Fruit fly (Drosophila melanogaster): ENCODE results near the gene Ing3.

Gene Ing3

DNA sequence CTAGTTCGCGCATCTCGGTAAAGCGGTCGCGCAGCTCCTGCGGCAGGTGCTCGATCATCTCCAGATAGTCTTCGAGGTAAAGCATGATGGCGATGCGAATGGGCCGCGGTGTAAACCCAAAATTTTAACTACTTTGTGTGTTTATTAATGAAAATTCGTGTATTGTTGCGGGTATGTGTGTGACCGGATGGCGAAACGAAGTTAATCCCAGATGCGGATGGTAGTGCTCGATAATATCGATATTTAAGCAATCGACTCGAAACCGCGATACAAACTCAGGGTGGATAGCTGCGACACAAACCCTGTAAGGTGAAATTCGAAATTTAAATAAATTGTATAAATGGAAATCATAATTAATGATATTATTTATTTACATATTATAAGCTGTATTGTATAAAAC, at the start of gene Ing3:
TSS of gene Ing3 (minus strand) at position 213 of the 400 bp plus-strand sequence.
- no peak for TF ChIP-seq CG17801 (GFP tag; optimal IDR thresholded peaks at IDR 0.05; ENCODE audit: partially characterized antibody)

DNA sequence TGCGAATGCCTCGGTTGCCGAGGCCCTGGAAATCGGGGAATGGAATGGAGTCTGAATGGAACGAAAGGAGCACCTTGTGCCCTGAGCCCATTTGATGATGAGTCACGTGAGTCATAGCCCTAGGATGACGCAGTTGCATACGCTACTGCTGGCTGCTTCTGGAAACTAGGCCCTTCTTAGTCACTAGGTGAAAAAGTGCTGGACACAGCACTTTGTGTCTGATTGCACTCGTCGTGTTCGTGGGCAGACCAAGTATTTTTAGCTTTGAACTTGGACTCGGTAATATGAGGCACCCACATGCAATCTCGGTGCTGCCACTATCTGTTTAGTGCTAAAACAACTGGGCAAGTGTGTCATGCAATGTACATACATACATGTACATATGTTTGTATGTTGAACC, 49.4 kb upstream of the Ing3 start:
- TF ChIP-seq CG17801 (GFP tag; optimal IDR thresholded peaks at IDR 0.05; ENCODE audit: partially characterized antibody) = no peak

- TF ChIP-seq CG17801 (GFP tag; optimal IDR thresholded peaks at IDR 0.05; ENCODE audit: partially characterized antibody) = no peak
Measured at dm6 chrX:18701752-18702151, 48.9 kb upstream of the Ing3 start.

dm6 chrX:18700586-18700985, 47.7 kb upstream of the Ing3 start:
- no peak for TF ChIP-seq CG17801 (GFP tag; optimal IDR thresholded peaks at IDR 0.05; ENCODE audit: partially characterized antibody)

dm6 chrX:18699268-18700140, 46.6 kb upstream of the Ing3 start:
- TF ChIP-seq CG17801 (GFP tag; optimal IDR thresholded peaks at IDR 0.05; ENCODE audit: partially characterized antibody) = no peak

DNA sequence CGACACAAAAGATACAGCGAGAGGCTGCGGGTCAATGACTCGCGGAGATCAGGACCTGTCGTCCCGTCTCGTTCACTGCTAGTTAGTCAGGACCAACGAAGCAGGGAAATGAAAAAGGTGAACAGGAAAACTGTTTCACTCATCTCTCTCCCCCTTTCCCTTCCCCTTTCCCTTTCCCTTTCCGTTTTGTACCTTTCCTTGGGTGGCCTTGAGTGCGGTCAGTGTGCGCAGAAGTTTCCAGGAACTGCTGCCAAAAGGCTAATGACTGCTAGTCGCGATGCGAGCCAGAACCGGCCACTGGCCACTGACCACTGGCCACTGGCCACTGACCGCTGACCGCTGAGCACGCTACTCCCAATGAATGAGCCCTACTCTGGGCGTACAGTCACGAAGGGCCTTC, 42.7 kb upstream of the Ing3 start:
- TF ChIP-seq CG17801 (GFP tag; optimal IDR thresholded peaks at IDR 0.05; ENCODE audit: partially characterized antibody) = no peak

DNA sequence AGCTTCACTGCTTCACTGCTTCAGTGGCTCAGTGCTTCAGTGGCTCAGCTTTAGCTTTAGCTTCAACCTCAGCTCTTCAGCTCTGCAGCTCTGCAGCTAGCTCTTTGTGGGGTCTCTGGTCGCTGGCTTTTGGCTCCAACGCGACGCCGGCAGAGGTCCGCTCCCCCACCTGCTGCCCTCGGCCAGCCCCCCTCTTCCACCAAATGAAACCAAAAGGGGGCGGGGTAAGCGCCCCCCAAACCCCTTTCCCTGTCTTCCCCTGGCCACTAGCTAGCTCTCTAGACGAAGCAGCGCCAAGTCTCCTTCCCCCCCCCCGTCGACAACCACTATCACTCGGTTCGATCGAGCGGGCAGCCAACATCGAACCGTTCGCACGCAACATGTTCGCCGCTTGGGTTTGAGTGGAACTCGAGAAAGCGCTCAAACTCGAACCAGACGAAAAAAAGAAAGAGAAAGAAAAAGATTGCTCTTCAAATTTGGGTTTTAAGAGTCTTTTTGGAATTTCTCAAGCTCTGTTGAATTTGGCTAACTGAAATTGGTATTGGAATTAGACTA, 40.1 kb upstream of the Ing3 start, which contains the start of gene Cyp18a1:
TSS of gene Cyp18a1 (minus strand) at position 95 of the 555 bp plus-strand sequence.
- TF ChIP-seq CG17801 (GFP tag; optimal IDR thresholded peaks at IDR 0.05; ENCODE audit: partially characterized antibody) = no peak

- no peak for TF ChIP-seq CG17801 (GFP tag; optimal IDR thresholded peaks at IDR 0.05; ENCODE audit: partially characterized antibody)
Measured at dm6 chrX:18685726-18686125, 32.8 kb upstream of the Ing3 start, which contains the start of gene phtm. Gene phtm, plus strand, starts transcription at chrX:18685766.

DNA sequence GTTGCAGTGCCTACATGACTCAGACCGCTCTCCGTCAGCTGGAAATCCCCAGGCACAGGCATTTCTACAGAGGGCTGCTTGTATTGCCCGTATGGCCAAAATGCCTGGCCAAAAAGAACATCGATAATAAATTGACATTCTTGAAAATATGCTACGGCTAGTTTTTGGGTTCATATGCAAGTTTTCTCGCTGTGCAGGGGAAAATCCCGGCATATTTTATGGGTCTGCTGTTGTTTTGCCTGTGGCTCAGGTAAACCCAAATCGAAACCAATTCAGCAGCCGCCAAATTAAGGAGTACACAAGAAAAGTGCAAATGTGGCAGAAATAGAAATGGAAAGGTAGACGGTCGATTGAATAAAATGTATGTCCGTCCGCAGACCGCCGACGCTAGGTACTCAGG, 32.0 kb upstream of the Ing3 start:
- TF ChIP-seq CG17801 (GFP tag; optimal IDR thresholded peaks at IDR 0.05; ENCODE audit: partially characterized antibody) = no peak

DNA sequence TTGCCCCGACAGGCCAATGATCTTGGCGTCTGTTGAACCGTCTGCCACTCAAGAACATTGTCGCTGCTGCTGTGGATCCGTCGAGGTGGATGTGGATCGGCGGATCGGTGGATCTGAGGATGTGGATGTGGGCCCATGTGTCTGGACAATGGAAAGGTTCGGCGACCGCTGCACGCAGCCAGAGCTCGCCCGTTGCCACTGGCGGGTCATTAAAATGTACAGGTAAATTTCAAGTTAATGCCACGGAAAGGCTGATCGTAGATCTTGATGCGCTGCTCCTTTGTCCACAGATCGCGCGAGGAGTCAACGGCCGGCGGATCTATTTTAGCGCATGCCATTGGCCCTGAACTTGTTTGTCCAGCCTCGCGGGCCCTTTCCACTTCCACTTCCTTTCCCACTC, 31.6 kb upstream of the Ing3 start:
- TF ChIP-seq CG17801 (GFP tag; optimal IDR thresholded peaks at IDR 0.05; ENCODE audit: partially characterized antibody) = no peak

DNA sequence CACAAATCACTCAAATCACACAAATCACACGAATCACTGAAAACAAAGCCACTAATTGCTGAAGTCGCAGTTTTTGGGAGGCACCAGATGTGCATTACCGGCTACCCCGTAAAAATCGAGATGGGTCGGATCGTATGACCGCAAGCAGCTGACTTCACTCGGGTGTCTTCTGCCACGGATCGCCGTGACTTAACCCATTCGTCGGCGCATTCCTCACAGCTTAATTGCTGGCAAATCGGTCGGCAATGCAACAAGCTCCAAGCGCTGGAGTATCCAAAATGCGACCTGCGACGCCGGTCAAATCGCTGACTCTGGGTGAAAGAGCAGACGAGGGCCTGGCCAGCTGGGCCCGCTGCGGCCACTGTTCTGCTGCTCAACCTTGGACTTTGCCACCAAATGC, 29.9 kb upstream of the Ing3 start:
- no peak for TF ChIP-seq CG17801 (GFP tag; optimal IDR thresholded peaks at IDR 0.05; ENCODE audit: partially characterized antibody)

DNA sequence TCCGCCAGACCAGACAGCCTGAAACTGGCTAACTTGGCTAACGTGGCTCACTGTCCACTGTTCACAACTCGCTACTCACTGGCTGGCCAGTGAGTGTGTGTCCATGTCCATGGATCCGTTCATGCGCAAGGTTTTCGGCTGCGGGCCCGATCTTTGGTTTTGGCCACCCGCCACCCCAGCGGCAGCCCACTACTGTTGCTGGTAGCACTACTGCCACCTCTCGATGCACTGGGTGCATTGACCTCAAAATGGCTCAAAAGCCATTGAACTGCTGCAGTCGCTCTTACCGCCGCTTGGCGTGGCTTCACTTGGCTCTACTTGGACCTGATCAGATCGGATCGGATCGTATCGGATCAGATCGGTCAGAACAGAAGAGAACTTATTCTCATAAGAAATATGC, 28.5 kb upstream of the Ing3 start:
- TF ChIP-seq CG17801 (GFP tag; optimal IDR thresholded peaks at IDR 0.05; ENCODE audit: partially characterized antibody) = no peak

dm6 chrX:18678876-18679275, 26.0 kb upstream of the Ing3 start:
- TF ChIP-seq CG17801 (GFP tag; optimal IDR thresholded peaks at IDR 0.05; ENCODE audit: partially characterized antibody) = no peak

DNA sequence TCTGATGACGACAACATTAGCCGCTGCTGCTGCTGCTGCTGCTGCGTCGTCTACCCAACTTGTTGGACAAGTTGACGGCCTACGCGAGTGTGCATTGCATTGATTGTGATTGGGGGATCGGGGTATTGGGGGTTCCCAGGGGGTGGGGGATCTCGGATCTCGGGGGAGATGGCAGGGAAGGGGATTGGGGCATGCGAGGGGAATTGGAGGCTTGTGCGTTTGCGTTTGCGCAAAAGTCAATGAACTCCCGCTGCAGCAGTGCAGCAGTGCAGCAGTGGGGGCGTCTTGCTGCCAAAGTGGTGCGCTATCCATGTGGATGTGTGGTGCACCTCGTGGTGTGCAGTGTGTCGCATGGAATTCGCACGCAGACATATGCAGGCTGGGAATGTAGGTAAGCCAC, 23.9 kb upstream of the Ing3 start:
- no peak for TF ChIP-seq CG17801 (GFP tag; optimal IDR thresholded peaks at IDR 0.05; ENCODE audit: partially characterized antibody)

- TF ChIP-seq CG17801 (GFP tag; optimal IDR thresholded peaks at IDR 0.05; ENCODE audit: partially characterized antibody) = no peak
Measured at dm6 chrX:18675702-18676101, 22.8 kb upstream of the Ing3 start.

DNA sequence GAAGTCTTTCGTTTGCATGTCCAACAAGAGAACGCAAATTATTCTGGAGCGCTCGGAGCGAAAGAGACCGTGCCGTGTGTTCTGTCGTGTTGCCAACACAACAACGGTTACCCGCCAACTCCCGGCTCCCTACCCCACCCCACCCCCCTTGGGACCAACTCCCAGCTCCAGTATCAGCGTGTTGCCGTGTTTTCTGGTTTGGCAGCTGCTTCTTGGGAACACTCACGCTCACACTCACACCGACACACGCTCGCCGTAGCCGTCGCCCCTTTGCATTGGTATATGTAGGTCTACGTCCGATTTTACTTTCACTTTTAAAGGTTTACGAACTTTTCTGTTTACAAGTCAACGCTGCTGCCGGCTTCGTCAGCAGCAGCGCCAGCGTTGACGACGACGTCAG, 22.4 kb upstream of the Ing3 start:
- TF ChIP-seq CG17801 (GFP tag; optimal IDR thresholded peaks at IDR 0.05; ENCODE audit: partially characterized antibody) = no peak

Measured in ovary, adult (tissue).